Fruit fly (Drosophila melanogaster): ENCODE data around the gene Hou.

DNA sequence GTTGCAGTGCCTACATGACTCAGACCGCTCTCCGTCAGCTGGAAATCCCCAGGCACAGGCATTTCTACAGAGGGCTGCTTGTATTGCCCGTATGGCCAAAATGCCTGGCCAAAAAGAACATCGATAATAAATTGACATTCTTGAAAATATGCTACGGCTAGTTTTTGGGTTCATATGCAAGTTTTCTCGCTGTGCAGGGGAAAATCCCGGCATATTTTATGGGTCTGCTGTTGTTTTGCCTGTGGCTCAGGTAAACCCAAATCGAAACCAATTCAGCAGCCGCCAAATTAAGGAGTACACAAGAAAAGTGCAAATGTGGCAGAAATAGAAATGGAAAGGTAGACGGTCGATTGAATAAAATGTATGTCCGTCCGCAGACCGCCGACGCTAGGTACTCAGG lies 34.7 kb upstream of the Hou start:
- no peak for TF ChIP-seq Blimp-1 (GFP tag; optimal IDR thresholded peaks at IDR 0.05)
- TF ChIP-seq achi (GFP tag; optimal IDR thresholded peaks at IDR 0.05) = no peak
- no peak for TF ChIP-seq dac (GFP tag; optimal IDR thresholded peaks at IDR 0.05)
- no peak for TF ChIP-seq CG10631 (GFP tag; optimal IDR thresholded peaks at IDR 0.05)
- no peak for TF ChIP-seq Sox102F (GFP tag; optimal IDR thresholded peaks at IDR 0.05)

All from whole organism, prepupa.